ENCODE assay signal across 2 fruit fly cellular contexts in genomic region chr3R:4641254-4641573, dm6.
TF ChIP-seq lines count a peak whose summit lies in the region.

No protein-coding gene starts in this region.

- no peak for TF ChIP-seq CTCF in whole organism, embryonic (GFP tag; optimal IDR thresholded peaks at IDR 0.05; lab: Kevin White, UChicago)

TF ChIP-seq in whole organism, embryonic, 481 proteins besides CTCF, POLR2A, EP300 and RAD21:
- TF ChIP-seq Jarid2 (GFP tag; optimal IDR thresholded peaks at IDR 0.05; lab: Kevin White, UChicago) (no peak), HLH4C (GFP tag; IDR thresholded peaks at IDR 0.05; lab: Robert Waterston, UW; ENCODE audit: partially characterized antibody) (0 out of 3 replicates have a peak, but pooled peaks have one; percentile 8), CG4617 (GFP tag; optimal IDR thresholded peaks at IDR 0.05; lab: Kevin White, UChicago; ENCODE audit: borderline replicate concordance) (peak; percentile 10), sna (GFP tag; IDR thresholded peaks at IDR 0.05; lab: Robert Waterston, UW; ENCODE audit: partially characterized antibody) (no peak), CG3407 (GFP tag; optimal IDR thresholded peaks at IDR 0.05; lab: Kevin White, UChicago) (no peak), Dll (GFP tag; IDR thresholded peaks at IDR 0.05; lab: Robert Waterston, UW; ENCODE audit: partially characterized antibody) (0 out of 4 replicates have a peak, but pooled peaks have one; percentile 11), cg (GFP tag; optimal IDR thresholded peaks at IDR 0.05; lab: Kevin White, UChicago) (peak; percentile 50), Pdp1 (GFP tag; optimal IDR thresholded peaks at IDR 0.05; lab: Kevin White, UChicago) (peak in 1 of 2 experiments; percentile 86), HLHmδ (GFP tag; optimal IDR thresholded peaks at IDR 0.05; lab: Kevin White, UChicago) (no peak), crol (GFP tag; IDR thresholded peaks at IDR 0.05; lab: Robert Waterston, UW) (0 out of 2 replicates have a peak, but pooled peaks have one; percentile 6), CG12219 (GFP tag; optimal IDR thresholded peaks at IDR 0.05; lab: Kevin White, UChicago) (no peak), MESR4 (GFP tag; optimal IDR thresholded peaks at IDR 0.05; lab: Kevin White, UChicago) (peak; percentile 94), nerfin-1 (tag; optimal IDR thresholded peaks at IDR 0.05; lab: Kevin White, UChicago) (no peak)
TF ChIP-seq in whole organism, embryonic: peak in this region for 7.

TF ChIP-seq in whole organism, prepupa, 60 proteins besides CTCF, POLR2A, EP300 and RAD21:
- peak; percentile 60 for TF ChIP-seq vri (GFP tag; optimal IDR thresholded peaks at IDR 0.05; lab: Kevin White, UChicago)
- no peak for TF ChIP-seq CG4318 (GFP tag; optimal IDR thresholded peaks at IDR 0.05; lab: Kevin White, UChicago)
- no peak for TF ChIP-seq CG1621 (tag; optimal IDR thresholded peaks at IDR 0.05; lab: Kevin White, UChicago)
- no peak for TF ChIP-seq CG6808 (GFP tag; optimal IDR thresholded peaks at IDR 0.05; lab: Kevin White, UChicago)
